Fruit fly (Drosophila melanogaster) whole organism, adult: Measurements from ENCODE around the gene elB.

Experiments
- CG11617 ChIP-seq: fragments of 200-800 bp; sonication (Bioruptor generic); optimal IDR thresholded peaks from 2 replicates; lab custom pipeline; 2017; ENCODE audit warnings: mild to moderate bottlenecking, missing biosample characterization, missing genetic modification reagents, missing genetic modification characterization
- CG12768 ChIP-seq: fragments of 200-800 bp; sonication (Bioruptor generic); optimal IDR thresholded peaks from 2 replicates; lab custom pipeline; 2017; ENCODE audit warnings: missing biosample characterization, missing genetic modification characterization, mild to moderate bottlenecking, moderate library complexity, missing genetic modification reagents
- CG14711 ChIP-seq: fragments of 200-800 bp; sonication (Bioruptor generic); optimal IDR thresholded peaks from 2 replicates; lab custom pipeline; 2018; ENCODE audit warnings: missing biosample characterization, mild to moderate bottlenecking, missing genetic modification characterization, moderate library complexity
- CG1620 ChIP-seq: fragments of 200-800 bp; sonication (Bioruptor generic); optimal IDR thresholded peaks from 2 replicates; lab custom pipeline; 2016; ENCODE audit warnings: missing biosample characterization, missing genetic modification characterization
- CG33017 ChIP-seq: fragments of 200-800 bp; sonication (Bioruptor generic); optimal IDR thresholded peaks from 2 replicates; lab custom pipeline; 2018; ENCODE audit warnings: missing biosample characterization, mild to moderate bottlenecking, missing genetic modification characterization, moderate library complexity
- CG5204 ChIP-seq: fragments of 200-800 bp; sonication (Bioruptor generic); optimal IDR thresholded peaks from 2 replicates; lab custom pipeline; 2016; ENCODE audit warnings: missing biosample characterization, missing genetic modification characterization
- CG7045 ChIP-seq: fragments of 200-800 bp; sonication (Bioruptor generic); optimal IDR thresholded peaks from 2 replicates; lab custom pipeline; 2017; ENCODE audit warnings: missing biosample characterization, mild to moderate bottlenecking, missing genetic modification characterization
- CG7101 ChIP-seq: fragments of 200-800 bp; sonication (Bioruptor generic); optimal IDR thresholded peaks from 2 replicates; lab custom pipeline; 2018; ENCODE audit warnings: missing biosample characterization, mild to moderate bottlenecking, missing genetic modification characterization, moderate library complexity
- Clk ChIP-seq: fragments of 200-800 bp; sonication (Bioruptor generic); optimal IDR thresholded peaks from 2 replicates; lab custom pipeline; 2017; ENCODE audit warnings: missing biosample characterization, missing genetic modification characterization
- Crg-1 ChIP-seq: fragments of 200-800 bp; sonication (Bioruptor generic); optimal IDR thresholded peaks from 2 replicates; lab custom pipeline; 2016; ENCODE audit warnings: missing biosample characterization, missing genetic modification characterization
- Hr96 ChIP-seq: fragments of 200-800 bp; sonication (Bioruptor generic); optimal IDR thresholded peaks from 2 replicates; lab custom pipeline; 2016; ENCODE audit warnings: missing biosample characterization, missing genetic modification characterization
- Mnt ChIP-seq: fragments of 200-800 bp; sonication (Bioruptor generic); optimal IDR thresholded peaks from 2 replicates; lab custom pipeline; 2016; ENCODE audit warnings: missing biosample characterization, mild to moderate bottlenecking, missing genetic modification characterization
- bab1 ChIP-seq: fragments of 200-800 bp; sonication (Bioruptor generic); optimal IDR thresholded peaks from 3 replicates; lab custom pipeline; 2019; ENCODE audit warnings: missing biosample characterization, mild to moderate bottlenecking, missing genetic modification characterization, moderate library complexity
- cic ChIP-seq: fragments of 200-800 bp; sonication (Bioruptor generic); optimal IDR thresholded peaks from 2 replicates; lab custom pipeline; 2017; ENCODE audit warnings: missing biosample characterization, mild to moderate bottlenecking, missing genetic modification characterization, moderate library complexity
- cnc ChIP-seq, 2 experiments: fragments of >200 bp; optimal IDR thresholded peaks; 2 replicates each; lab custom pipeline; 2017
- kay ChIP-seq: fragments of 200-800 bp; sonication (Bioruptor generic); peaks from one replicate; lab custom pipeline; 2016; ENCODE audit warnings: missing biosample characterization, missing genetic modification characterization, borderline replicate concordance
- ovo ChIP-seq: fragments of 200-800 bp; sonication (Bioruptor generic); optimal IDR thresholded peaks from 2 replicates; lab custom pipeline; 2016; ENCODE audit warnings: missing biosample characterization, missing genetic modification characterization
- pad ChIP-seq: fragments of 200-800 bp; sonication (Bioruptor generic); optimal IDR thresholded peaks from 3 replicates; lab custom pipeline; 2017; ENCODE audit warnings: missing biosample characterization, missing genetic modification characterization, mild to moderate bottlenecking, moderate library complexity, missing genetic modification reagents
- tj ChIP-seq: fragments of 200-800 bp; sonication (Bioruptor generic); optimal IDR thresholded peaks from 3 replicates; lab custom pipeline; 2017; ENCODE audit warnings: missing biosample characterization, mild to moderate bottlenecking, missing genetic modification characterization, moderate library complexity
- toe ChIP-seq: fragments of 200-800 bp; sonication (Bioruptor generic); optimal IDR thresholded peaks from 2 replicates; lab custom pipeline; 2016; ENCODE audit warnings: missing biosample characterization, missing genetic modification characterization

elB gene

DNA sequence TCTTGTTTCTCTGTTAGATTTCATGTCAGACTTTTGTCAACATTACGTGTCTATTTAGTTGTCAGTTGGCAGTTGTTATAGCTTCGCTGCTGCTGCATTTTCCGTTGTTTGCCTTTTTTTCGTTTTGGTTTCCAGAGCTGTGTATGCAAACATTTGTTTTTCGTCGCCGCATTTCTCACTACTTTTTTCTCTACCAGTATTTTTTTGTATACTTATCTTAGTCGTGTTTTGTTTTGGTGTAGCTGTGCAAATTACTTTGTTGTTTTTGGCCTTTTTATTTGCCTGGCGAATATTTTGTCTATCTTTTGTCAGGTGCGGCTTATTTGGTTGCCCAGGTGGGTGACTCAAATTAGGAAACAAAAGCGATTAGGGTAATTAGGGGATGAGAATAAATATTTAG, 10.8 kb downstream of the elB start:
- TF ChIP-seq toe (GFP tag; lab: Kevin White, UChicago) (no peak), CG7045 (GFP tag; lab: Kevin White, UChicago) (peak; percentile 61)

DNA sequence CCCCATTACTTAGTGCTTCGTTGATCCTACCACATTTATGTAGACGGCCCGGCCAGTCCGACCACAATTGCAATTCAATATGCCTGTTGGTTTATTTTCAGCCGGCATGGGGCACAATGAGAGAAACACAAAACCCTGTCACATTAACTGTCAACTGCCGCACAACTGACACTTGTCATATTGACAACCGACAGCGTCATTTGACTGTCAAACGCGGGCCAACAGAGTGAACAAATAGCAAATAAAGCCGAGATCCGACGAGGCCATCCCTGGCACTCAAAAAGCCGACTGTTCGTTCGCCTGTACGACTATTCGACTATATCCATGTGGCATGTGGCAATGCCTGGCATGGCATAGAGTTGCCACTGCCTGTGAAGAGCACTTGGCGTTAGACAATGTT, 11.4 kb downstream of the elB start:
- TF ChIP-seq kay, result no peak
- TF ChIP-seq CG11617 (GFP tag; lab: Kevin White, UChicago), result no peak
- TF ChIP-seq pad (GFP tag; lab: Kevin White, UChicago), result no peak
- TF ChIP-seq Crg-1 (GFP tag; lab: Kevin White, UChicago), result no peak
- no peak for TF ChIP-seq CG5204 (GFP tag; lab: Kevin White, UChicago)
- no peak for TF ChIP-seq tj (GFP tag; lab: Kevin White, UChicago)
- TF ChIP-seq cnc (optimal IDR thresholded peaks at IDR 0.05; lab: Kevin White, UChicago), result no peak
- TF ChIP-seq ovo, result no peak
- TF ChIP-seq CG7101, result no peak
- TF ChIP-seq Mnt (GFP tag; lab: Kevin White, UChicago), result no peak
- TF ChIP-seq CG33017, result no peak
- TF ChIP-seq CG1620 (GFP tag; lab: Kevin White, UChicago), result no peak
- no peak for TF ChIP-seq Clk (GFP tag; lab: Kevin White, UChicago)
- TF ChIP-seq CG14711 (tag; lab: Kevin White, UChicago), result no peak
- no peak for TF ChIP-seq CG12768 (GFP tag; lab: Kevin White, UChicago)
- TF ChIP-seq cic (GFP tag; lab: Kevin White, UChicago), result no peak
- no peak for TF ChIP-seq CG7045 (GFP tag; lab: Kevin White, UChicago)
- TF ChIP-seq bab1 (GFP tag; lab: Kevin White, UChicago), result no peak
- TF ChIP-seq toe (GFP tag; lab: Kevin White, UChicago), result no peak

DNA sequence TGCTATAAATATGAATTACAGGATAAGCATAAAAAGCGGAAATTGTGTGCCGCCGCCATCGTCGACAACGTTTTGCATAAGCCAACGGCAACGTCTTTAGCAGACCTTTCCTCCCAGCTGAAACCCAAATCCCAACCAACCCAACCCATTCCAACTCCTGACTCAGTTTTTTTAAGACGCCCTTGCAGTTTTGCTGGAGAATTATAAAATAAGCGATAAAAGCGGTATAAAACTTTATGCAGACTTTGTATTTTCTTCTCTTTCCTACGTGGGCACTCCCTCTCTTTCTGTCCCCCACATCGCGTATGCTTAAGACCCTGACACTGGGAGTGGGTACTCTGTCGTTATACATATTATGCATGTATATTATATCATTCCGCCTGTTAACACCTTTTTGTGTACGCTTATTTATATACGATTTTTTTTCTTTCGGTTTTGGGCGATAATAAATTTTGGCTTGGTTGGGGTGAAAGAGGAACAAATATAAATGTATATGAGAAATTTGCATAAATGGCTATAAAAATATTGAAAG, 12.2 kb downstream of the elB start:
- no peak for TF ChIP-seq Crg-1 (GFP tag; lab: Kevin White, UChicago)
- peak; percentile 99 for TF ChIP-seq tj (GFP tag; lab: Kevin White, UChicago)
- no peak for TF ChIP-seq Clk (GFP tag; lab: Kevin White, UChicago)
- TF ChIP-seq toe (GFP tag; lab: Kevin White, UChicago), result no peak

- TF ChIP-seq CG33017 (no peak), tj (GFP tag; lab: Kevin White, UChicago) (no peak), bab1 (GFP tag; lab: Kevin White, UChicago) (no peak), kay (no peak), toe (GFP tag; lab: Kevin White, UChicago) (no peak), CG11617 (GFP tag; lab: Kevin White, UChicago) (no peak), Crg-1 (GFP tag; lab: Kevin White, UChicago) (no peak), CG7101 (no peak), cnc (optimal IDR thresholded peaks at IDR 0.05; lab: Kevin White, UChicago) (no peak)
These were observed 13.1 kb downstream of the elB start for dm6 chr2L:14396263-14396662.

- TF ChIP-seq CG11617 (GFP tag; lab: Kevin White, UChicago) (no peak), CG33017 (no peak), Clk (GFP tag; lab: Kevin White, UChicago) (no peak), kay (no peak), CG7045 (GFP tag; lab: Kevin White, UChicago) (no peak), cic (GFP tag; lab: Kevin White, UChicago) (no peak), CG12768 (GFP tag; lab: Kevin White, UChicago) (no peak)
These were observed 14.3 kb downstream of the elB start for dm6 chr2L:14395065-14395439.

DNA sequence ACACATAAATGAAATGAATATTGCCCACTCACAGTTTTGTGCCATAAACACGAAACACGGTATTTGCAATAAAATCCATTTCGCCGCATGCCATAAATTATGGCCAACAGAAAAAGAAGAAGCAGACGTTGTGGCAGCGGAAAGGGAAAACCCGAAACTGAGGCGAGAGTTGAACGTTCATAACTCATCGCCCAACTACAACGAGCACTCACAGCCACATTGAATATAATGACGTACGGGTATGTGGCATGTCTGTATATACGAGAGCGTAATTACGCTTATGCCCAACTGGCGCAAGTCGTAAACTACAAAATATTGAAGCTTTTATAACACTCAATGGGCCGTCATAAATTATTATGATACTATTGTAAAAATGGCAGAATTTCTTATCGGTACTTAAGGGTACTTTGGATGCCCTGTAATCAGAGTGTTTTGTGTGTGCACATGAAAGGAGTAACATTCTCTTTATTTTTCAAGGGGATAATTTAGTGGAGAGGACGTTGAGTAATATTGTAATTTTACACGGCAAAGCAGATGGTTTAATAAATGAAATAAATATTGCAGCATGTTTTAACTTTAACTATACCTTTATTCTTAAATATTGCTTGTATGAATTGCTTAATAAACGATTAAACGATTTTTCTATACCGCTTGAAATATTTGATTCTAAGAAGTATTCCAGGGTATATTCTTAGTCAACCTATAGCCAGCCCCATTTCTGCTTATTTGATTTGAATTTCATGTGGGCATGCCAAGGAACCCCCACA, 14.9 kb downstream of the elB start:
- TF ChIP-seq Crg-1 (GFP tag; lab: Kevin White, UChicago) (no peak), bab1 (GFP tag; lab: Kevin White, UChicago) (peak; percentile 11), CG7101 (peak; percentile 59), cic (GFP tag; lab: Kevin White, UChicago) (peak; percentile 58), tj (GFP tag; lab: Kevin White, UChicago) (peak; percentile 60), CG33017 (peak; percentile 48), pad (GFP tag; lab: Kevin White, UChicago) (peak; percentile 43), Clk (GFP tag; lab: Kevin White, UChicago) (peak; percentile 24), CG7045 (GFP tag; lab: Kevin White, UChicago) (peak; percentile 35), CG14711 (tag; lab: Kevin White, UChicago) (peak; percentile 36), Mnt (GFP tag; lab: Kevin White, UChicago) (no peak), CG5204 (GFP tag; lab: Kevin White, UChicago) (peak; percentile 35), CG1620 (GFP tag; lab: Kevin White, UChicago) (no peak), toe (GFP tag; lab: Kevin White, UChicago) (peak; percentile 7), CG12768 (GFP tag; lab: Kevin White, UChicago) (no peak), CG11617 (GFP tag; lab: Kevin White, UChicago) (peak; percentile 61), ovo (no peak), kay (no peak), cnc (optimal IDR thresholded peaks at IDR 0.05; lab: Kevin White, UChicago) (no peak), Hr96 (GFP tag; lab: Kevin White, UChicago) (peak; percentile 41)
